Fruit fly (Drosophila melanogaster): ENCODE results near the gene btz.

Gene btz

DNA sequence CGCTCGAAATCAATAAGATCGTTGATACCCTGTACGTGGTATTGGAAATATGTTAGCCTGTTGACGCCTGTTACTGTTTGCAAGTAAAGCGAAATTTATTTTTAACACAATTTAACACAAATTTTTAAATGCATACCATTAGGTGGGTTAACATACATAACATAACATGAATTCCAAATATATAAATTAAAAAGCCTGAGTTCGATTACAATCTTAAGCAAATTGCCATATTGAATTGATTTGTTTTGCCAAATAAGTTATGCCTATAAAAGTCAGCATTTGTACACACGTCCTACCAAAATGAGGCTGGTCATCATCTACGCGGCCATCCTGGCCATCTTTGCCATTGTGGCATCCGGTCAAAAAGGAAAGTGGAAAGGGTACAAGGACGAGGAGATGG, 6.1 kb upstream of the btz start, which contains the start of gene CG43319:
CG43319 (plus strand) TSS at position 301 of the 400 bp plus-strand sequence.
- TF ChIP-seq CG11762 (GFP tag; optimal IDR thresholded peaks at IDR 0.05; ENCODE audit: insufficient read depth) (no peak), Eip78C (GFP tag) (peak; percentile 32)

dm6 chr3R:27694583-27694982, 5.6 kb upstream of the btz start, which contains the start of gene Acp98AB:
TSS of gene Acp98AB (plus strand) at chr3R:27694883.
- no peak for TF ChIP-seq CG8319 (GFP tag; optimal IDR thresholded peaks at IDR 0.05)
- no peak for TF ChIP-seq CG34406 (GFP tag; optimal IDR thresholded peaks at IDR 0.05)
- no peak for TF ChIP-seq CG31627 (GFP tag; optimal IDR thresholded peaks at IDR 0.05)
- no peak for TF ChIP-seq CG8632 (GFP tag; optimal IDR thresholded peaks at IDR 0.05)
- TF ChIP-seq CG9139 (GFP tag; optimal IDR thresholded peaks at IDR 0.05) = no peak
- TF ChIP-seq lz (GFP tag; optimal IDR thresholded peaks at IDR 0.05) = no peak
- no peak for TF ChIP-seq CG3919 (GFP tag; optimal IDR thresholded peaks at IDR 0.05)
- no peak for TF ChIP-seq CG32006 (GFP tag; optimal IDR thresholded peaks at IDR 0.05)
- no peak for TF ChIP-seq Hr38 (GFP tag; optimal IDR thresholded peaks at IDR 0.05)
- no peak for TF ChIP-seq spab (GFP tag; optimal IDR thresholded peaks at IDR 0.05)
- no peak for TF ChIP-seq CG6854 (GFP tag; optimal IDR thresholded peaks at IDR 0.05)

DNA sequence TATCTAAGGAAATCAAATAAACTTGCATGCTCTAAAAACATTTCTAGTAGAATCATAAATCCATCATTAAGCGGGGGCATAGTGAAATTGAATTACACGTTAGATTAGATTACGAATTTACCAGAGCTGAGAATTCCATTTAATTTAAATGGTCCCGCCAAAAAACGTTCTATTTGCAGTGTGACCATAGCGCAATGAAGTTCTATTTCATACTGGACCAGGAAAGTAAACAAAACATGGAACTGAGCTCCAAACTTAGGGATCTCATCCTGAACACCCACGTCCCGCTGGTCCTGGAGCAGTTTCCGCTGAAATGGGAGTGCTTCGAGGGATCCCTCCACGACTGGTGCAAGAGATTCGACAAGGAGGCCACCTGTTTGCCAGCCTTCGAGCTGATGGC, 5.1 kb upstream of the btz start, which contains the start of gene HSPBAP1:
HSPBAP1 (plus strand) TSS at position 217 of the 400 bp plus-strand sequence.
- TF ChIP-seq achi (GFP tag; optimal IDR thresholded peaks at IDR 0.05) = no peak
- TF ChIP-seq CG34406 (GFP tag; optimal IDR thresholded peaks at IDR 0.05) = no peak
- TF ChIP-seq CG4318 (GFP tag; optimal IDR thresholded peaks at IDR 0.05) = no peak
- no peak for TF ChIP-seq CG10631 (GFP tag; optimal IDR thresholded peaks at IDR 0.05)
- TF ChIP-seq lz (GFP tag; optimal IDR thresholded peaks at IDR 0.05) = no peak
- no peak for TF ChIP-seq Eip78C (GFP tag)
- TF ChIP-seq Sox102F (GFP tag; optimal IDR thresholded peaks at IDR 0.05) = no peak
- peak; percentile 84 for TF ChIP-seq fkh (GFP tag; optimal IDR thresholded peaks at IDR 0.05)
- TF ChIP-seq CG8632 (GFP tag; optimal IDR thresholded peaks at IDR 0.05) = no peak
- no peak for TF ChIP-seq CG6808 (GFP tag; optimal IDR thresholded peaks at IDR 0.05)
- TF ChIP-seq CG1621 (tag; optimal IDR thresholded peaks at IDR 0.05) = peak; percentile 19
- TF ChIP-seq CG11902 (GFP tag; optimal IDR thresholded peaks at IDR 0.05) = no peak
- TF ChIP-seq fd59A (GFP tag; optimal IDR thresholded peaks at IDR 0.05) = no peak
- no peak for TF ChIP-seq Eip75B (GFP tag; optimal IDR thresholded peaks at IDR 0.05)

dm6 chr3R:27699540-27700228, 477 bp upstream of the btz start, which contains the start of gene ALiX:
TSS of gene ALiX (minus strand) at chr3R:27700110.
- TF ChIP-seq CG11762 (GFP tag; optimal IDR thresholded peaks at IDR 0.05; ENCODE audit: insufficient read depth) (no peak), CG6163 (GFP tag; IDR thresholded peaks at IDR 0.05) (no peak), Eip78C (GFP tag) (peak; percentile 54), eg (GFP tag; IDR thresholded peaks at IDR 0.05) (no peak), CG6854 (GFP tag; optimal IDR thresholded peaks at IDR 0.05) (no peak), lz (GFP tag; optimal IDR thresholded peaks at IDR 0.05) (no peak), ss (GFP tag; optimal IDR thresholded peaks at IDR 0.05) (no peak), CG3919 (GFP tag; optimal IDR thresholded peaks at IDR 0.05) (no peak), CG15336 (GFP tag; IDR thresholded peaks at IDR 0.05) (peak; percentile 26; the same call in 1 of the 2 replicates), esn (GFP tag; optimal IDR thresholded peaks at IDR 0.05) (peak; percentile 31), vri (GFP tag; optimal IDR thresholded peaks at IDR 0.05) (no peak), topi (GFP tag; optimal IDR thresholded peaks at IDR 0.05) (no peak), CG6276 (GFP tag; optimal IDR thresholded peaks at IDR 0.05) (no peak)

- TF ChIP-seq CG6276 (GFP tag; optimal IDR thresholded peaks at IDR 0.05) = peak; percentile 76
- TF ChIP-seq CG6808 (GFP tag; optimal IDR thresholded peaks at IDR 0.05) = peak; percentile 19
- TF ChIP-seq CG16779 (tag; optimal IDR thresholded peaks at IDR 0.05) = peak; percentile 45
- TF ChIP-seq CG8119 (GFP tag; IDR thresholded peaks at IDR 0.05) = peak; percentile 21; the same call in 1 of the 3 replicates
- peak; percentile 89 for TF ChIP-seq vri (GFP tag; optimal IDR thresholded peaks at IDR 0.05)
- TF ChIP-seq dac (GFP tag; optimal IDR thresholded peaks at IDR 0.05) = no peak
- no peak for TF ChIP-seq fd85E (GFP tag; optimal IDR thresholded peaks at IDR 0.05)
- peak; percentile 46 to 59 for TF ChIP-seq ss (GFP tag; optimal IDR thresholded peaks at IDR 0.05)
- TF ChIP-seq CG9139 (GFP tag; optimal IDR thresholded peaks at IDR 0.05) = peak; percentile 38
- TF ChIP-seq salr (GFP tag; optimal IDR thresholded peaks at IDR 0.05) = no peak
- peak; percentile 89 for TF ChIP-seq svp (GFP tag)
- TF ChIP-seq Eip78C (GFP tag) = peak; percentile 17
- TF ChIP-seq CG6854 (GFP tag; optimal IDR thresholded peaks at IDR 0.05) = peak; percentile 10
Measured at dm6 chr3R:27706039-27706580, 5.9 kb downstream of the btz start.
